Fruit fly (Drosophila melanogaster) whole organism, embryonic: Measurements from ENCODE around the gene Ir67a.

Source experiments
- Bgb ChIP-seq: fragments of 200-800 bp; sonication (Bioruptor generic); IDR thresholded peaks from 2 replicates; pipeline ENCODE4 v1.3.6; 2022; ENCODE audit warnings: missing biosample characterization, missing genetic modification characterization; ENCODE audit not compliant: partially characterized antibody
- CG1024 ChIP-seq: fragments of 200-800 bp; sonication (Bioruptor generic); IDR thresholded peaks from 2 replicates; pipeline ENCODE4 v1.3.6; 2022; ENCODE audit warnings: missing biosample characterization, missing genetic modification characterization
- CG10321 ChIP-seq: fragments of 200-800 bp; sonication (Bioruptor generic); IDR thresholded peaks from 2 replicates; pipeline ENCODE4 v1.3.6; 2022; ENCODE audit warnings: missing biosample characterization, missing genetic modification characterization
- CG11723 ChIP-seq: fragments of 200-800 bp; sonication (Bioruptor generic); optimal IDR thresholded peaks from 2 replicates; lab custom pipeline; 2017; ENCODE audit warnings: missing biosample characterization, mild to moderate bottlenecking, missing genetic modification characterization
- CG14965 ChIP-seq: fragments of 200-800 bp; sonication (Bioruptor generic); optimal IDR thresholded peaks from 2 replicates; lab custom pipeline; 2016; ENCODE audit warnings: missing biosample characterization, missing genetic modification characterization, borderline replicate concordance
- CG16779 ChIP-seq: fragments of 200-800 bp; sonication (Bioruptor generic); IDR thresholded peaks from 2 replicates; pipeline ENCODE4 v1.3.6; 2022; ENCODE audit warnings: missing biosample characterization, missing genetic modification characterization
- CG17361 ChIP-seq: fragments of 200-800 bp; sonication (Bioruptor generic); IDR thresholded peaks from 3 replicates; pipeline ENCODE4 v1.3.6; 2022; ENCODE audit warnings: missing biosample characterization, missing genetic modification characterization
- CG17912 ChIP-seq: fragments of 200-800 bp; sonication (Bioruptor generic); optimal IDR thresholded peaks from 2 replicates; lab custom pipeline; 2018; ENCODE audit warnings: missing biosample characterization, mild to moderate bottlenecking, missing genetic modification characterization
- CG2712 ChIP-seq: fragments of 200-800 bp; optimal IDR thresholded peaks from 3 replicates; lab custom pipeline; 2019; ENCODE audit warnings: missing biosample characterization, mild to moderate bottlenecking, missing genetic modification characterization, moderate library complexity
- CG30020 ChIP-seq: fragments of 200-800 bp; optimal IDR thresholded peaks from 2 replicates; lab custom pipeline; 2019; ENCODE audit warnings: missing biosample characterization, mild to moderate bottlenecking, missing genetic modification characterization, moderate library complexity
- CG31365 ChIP-seq: fragments of 200-800 bp; sonication (Bioruptor generic); optimal IDR thresholded peaks from 2 replicates; lab custom pipeline; 2018; ENCODE audit warnings: missing biosample characterization, mild to moderate bottlenecking, missing genetic modification characterization
- CG33213 ChIP-seq: fragments of 200-800 bp; sonication (Bioruptor generic); optimal IDR thresholded peaks from 3 replicates; lab custom pipeline; 2016; ENCODE audit warnings: missing biosample characterization, missing genetic modification characterization
- CG34376 ChIP-seq: fragments of 200-800 bp; sonication (Bioruptor generic); optimal IDR thresholded peaks from 2 replicates; lab custom pipeline; 2018; ENCODE audit warnings: missing biosample characterization, mild to moderate bottlenecking, missing genetic modification characterization
- CG8281 ChIP-seq: fragments of 200-800 bp; sonication (Bioruptor generic); optimal IDR thresholded peaks from 2 replicates; lab custom pipeline; 2018; ENCODE audit warnings: missing biosample characterization, mild to moderate bottlenecking, missing genetic modification characterization, moderate library complexity
- CG8290 ChIP-seq, 3 experiments: fragments of 200-800 bp; sonication (Bioruptor generic); optimal IDR thresholded peaks; 2 replicates each; lab custom pipeline; 2016 to 2019; ENCODE audit warnings: missing biosample characterization in 3 of 3, missing genetic modification characterization in 3 of 3, mild to moderate bottlenecking in 2 of 3, moderate library complexity in 1 of 3
- CG8359 ChIP-seq: fragments of 200-800 bp; sonication (Bioruptor generic); optimal IDR thresholded peaks from 2 replicates; lab custom pipeline; 2017; ENCODE audit warnings: missing biosample characterization, mild to moderate bottlenecking, missing genetic modification characterization, borderline replicate concordance
- CG8765 ChIP-seq: fragments of 200-800 bp; sonication (Bioruptor generic); IDR thresholded peaks from 2 replicates; pipeline ENCODE4 v1.3.6; 2022; ENCODE audit warnings: missing biosample characterization, missing genetic modification characterization
- CG9609 ChIP-seq: fragments of 200-800 bp; sonication (Bioruptor generic); optimal IDR thresholded peaks from 3 replicates; lab custom pipeline; 2016; ENCODE audit warnings: missing biosample characterization, missing genetic modification characterization
- CG9876 ChIP-seq: fragments of 200-800 bp; sonication (Bioruptor generic); optimal IDR thresholded peaks from 2 replicates; lab custom pipeline; 2016; ENCODE audit warnings: missing biosample characterization, missing genetic modification characterization
- CG9932 ChIP-seq: fragments of 200-800 bp; sonication (Bioruptor generic); IDR thresholded peaks from 2 replicates; pipeline ENCODE4 v1.3.6; 2022; ENCODE audit warnings: missing biosample characterization, missing genetic modification characterization
- CTCF ChIP-seq: fragments of 200-800 bp; sonication (Bioruptor generic); optimal IDR thresholded peaks from 2 replicates; lab custom pipeline; 2017; ENCODE audit warnings: missing biosample characterization, mild to moderate bottlenecking, missing genetic modification characterization, moderate library complexity
- Dfd ChIP-seq, 2 experiments: fragments of >200 bp; optimal IDR thresholded peaks; 2 replicates each; lab custom pipeline; 2017; ENCODE audit warnings: missing biosample characterization in 2 of 2, missing genetic modification characterization in 2 of 2
- HLH54F ChIP-seq: fragments of 200-800 bp; sonication (Bioruptor generic); optimal IDR thresholded peaks from 3 replicates; lab custom pipeline; 2016; ENCODE audit warnings: missing biosample characterization, missing genetic modification characterization
- HmgD ChIP-seq: fragments of 200-800 bp; sonication (Bioruptor generic); optimal IDR thresholded peaks from 3 replicates; lab custom pipeline; 2016; ENCODE audit warnings: missing biosample characterization, missing genetic modification characterization
- HmgZ ChIP-seq: fragments of 200-800 bp; sonication (Bioruptor generic); optimal IDR thresholded peaks from 2 replicates; lab custom pipeline; 2018; ENCODE audit warnings: missing biosample characterization, mild to moderate bottlenecking, missing genetic modification characterization
- Lpt ChIP-seq: fragments of >200 bp; optimal IDR thresholded peaks from 2 replicates; lab custom pipeline; 2018; ENCODE audit warnings: missing biosample characterization, missing genetic modification characterization
- Oli ChIP-seq: fragments of 200-800 bp; sonication (Bioruptor generic); optimal IDR thresholded peaks from 2 replicates; lab custom pipeline; 2018; ENCODE audit warnings: missing biosample characterization, mild to moderate bottlenecking, missing genetic modification characterization, moderate library complexity
- PHDP ChIP-seq: fragments of 200-800 bp; sonication (Bioruptor generic); optimal IDR thresholded peaks from 3 replicates; lab custom pipeline; 2018; ENCODE audit warnings: missing biosample characterization, mild to moderate bottlenecking, missing genetic modification characterization, moderate library complexity
- Pdp1 ChIP-seq, 2 experiments: fragments of 200-800 bp; sonication (Bioruptor generic); optimal IDR thresholded peaks; 3 replicates each; lab custom pipeline; 2016; ENCODE audit warnings: missing biosample characterization in 2 of 2, missing genetic modification characterization in 2 of 2, mild to moderate bottlenecking in 1 of 2, moderate library complexity in 1 of 2
- Taf1 ChIP-seq: fragments of 200-800 bp; sonication (Bioruptor generic); IDR thresholded peaks from 2 replicates; pipeline ENCODE4 v1.3.6; 2022; ENCODE audit warnings: missing biosample characterization, missing genetic modification characterization
- YL-1 ChIP-seq: fragments of 200-800 bp; sonication (Bioruptor generic); optimal IDR thresholded peaks from 3 replicates; lab custom pipeline; 2017; ENCODE audit warnings: missing biosample characterization, mild to moderate bottlenecking, missing genetic modification characterization
- aop ChIP-seq: fragments of 200-800 bp; sonication (Bioruptor generic); IDR thresholded peaks from 2 replicates; pipeline ENCODE4 v1.3.6; 2022; ENCODE audit warnings: missing biosample characterization, missing genetic modification characterization
- ase ChIP-seq: fragments of 200-800 bp; sonication (Bioruptor generic); IDR thresholded peaks from 3 replicates; pipeline ENCODE4 v1.3.6; 2022; ENCODE audit warnings: missing biosample characterization, missing genetic modification characterization
- bab2 ChIP-seq: fragments of 200-800 bp; sonication (Bioruptor generic); optimal IDR thresholded peaks from 2 replicates; lab custom pipeline; 2016; ENCODE audit warnings: missing biosample characterization, missing genetic modification characterization
- bcd ChIP-seq: fragments of 200-800 bp; sonication (Bioruptor generic); optimal IDR thresholded peaks from 2 replicates; lab custom pipeline; 2017; ENCODE audit warnings: missing biosample characterization, mild to moderate bottlenecking, missing genetic modification characterization
- chn ChIP-seq: fragments of 200-800 bp; sonication (Bioruptor generic); optimal IDR thresholded peaks from 2 replicates; lab custom pipeline; 2016; ENCODE audit warnings: missing biosample characterization, missing genetic modification characterization
- dpn ChIP-seq, 2 experiments: fragments of 200-800 bp; sonication (Bioruptor generic); optimal IDR thresholded peaks; 3 replicates each; lab custom pipeline; 2016; ENCODE audit warnings: missing biosample characterization in 2 of 2, missing genetic modification characterization in 2 of 2
- gfzf ChIP-seq: fragments of 200-800 bp; sonication (Bioruptor generic); optimal IDR thresholded peaks from 2 replicates; lab custom pipeline; 2016; ENCODE audit warnings: missing biosample characterization, mild to moderate bottlenecking, missing genetic modification characterization, moderate library complexity
- gsb ChIP-seq: fragments of 200-800 bp; sonication (Bioruptor generic); IDR thresholded peaks from 2 replicates; pipeline ENCODE4 v1.3.6; 2022; ENCODE audit warnings: missing biosample characterization, missing genetic modification characterization
- ham ChIP-seq: fragments of 200-800 bp; sonication (Bioruptor generic); IDR thresholded peaks from 2 replicates; pipeline ENCODE4 v1.3.6; 2022; ENCODE audit warnings: missing biosample characterization, missing genetic modification characterization
- luna ChIP-seq: fragments of 200-800 bp; sonication (Bioruptor generic); optimal IDR thresholded peaks from 2 replicates; lab custom pipeline; 2016; ENCODE audit warnings: missing biosample characterization, missing genetic modification characterization
- maf-S ChIP-seq: fragments of 200-800 bp; sonication (Bioruptor generic); optimal IDR thresholded peaks from 2 replicates; lab custom pipeline; 2016; ENCODE audit warnings: missing biosample characterization, missing genetic modification characterization
- nom ChIP-seq: fragments of 200-800 bp; sonication (Bioruptor generic); optimal IDR thresholded peaks from 2 replicates; lab custom pipeline; 2017; ENCODE audit warnings: missing biosample characterization, missing genetic modification characterization, mild to moderate bottlenecking, moderate library complexity, missing genetic modification reagents
- scrt ChIP-seq: fragments of 200-800 bp; sonication (Bioruptor generic); optimal IDR thresholded peaks from 2 replicates; lab custom pipeline; 2018; ENCODE audit warnings: missing biosample characterization, mild to moderate bottlenecking, missing genetic modification characterization, moderate library complexity
- sens-2 ChIP-seq: fragments of 200-800 bp; sonication (Bioruptor generic); IDR thresholded peaks from 2 replicates; pipeline ENCODE4 v1.3.6; 2022; ENCODE audit warnings: missing biosample characterization, missing genetic modification characterization
- slp2 ChIP-seq: fragments of 200-800 bp; sonication (Bioruptor generic); optimal IDR thresholded peaks from 2 replicates; lab custom pipeline; 2016; ENCODE audit warnings: missing biosample characterization, missing genetic modification characterization
- sob ChIP-seq: fragments of 200-800 bp; sonication (Bioruptor generic); IDR thresholded peaks from 2 replicates; pipeline ENCODE4 v1.3.6; 2022; ENCODE audit warnings: missing biosample characterization, missing genetic modification characterization
- toy ChIP-seq: fragments of 200-800 bp; sonication (Bioruptor generic); IDR thresholded peaks from 2 replicates; pipeline ENCODE4 v1.3.6; 2022; ENCODE audit warnings: missing biosample characterization, missing genetic modification characterization
- twi ChIP-seq: fragments of 200-800 bp; optimal IDR thresholded peaks from 2 replicates; lab custom pipeline; 2019; ENCODE audit warnings: missing biosample characterization, mild to moderate bottlenecking, missing genetic modification characterization, moderate library complexity
- zf30C ChIP-seq: fragments of 200-800 bp; sonication (Bioruptor generic); optimal IDR thresholded peaks from 3 replicates; lab custom pipeline; 2018; ENCODE audit warnings: missing biosample characterization, mild to moderate bottlenecking, missing genetic modification characterization
- zfh1 ChIP-seq: fragments of 200-800 bp; sonication (Bioruptor generic); IDR thresholded peaks from 3 replicates; pipeline ENCODE4 v1.3.6; 2022; ENCODE audit warnings: missing biosample characterization, missing genetic modification characterization

The Ir67a gene

DNA sequence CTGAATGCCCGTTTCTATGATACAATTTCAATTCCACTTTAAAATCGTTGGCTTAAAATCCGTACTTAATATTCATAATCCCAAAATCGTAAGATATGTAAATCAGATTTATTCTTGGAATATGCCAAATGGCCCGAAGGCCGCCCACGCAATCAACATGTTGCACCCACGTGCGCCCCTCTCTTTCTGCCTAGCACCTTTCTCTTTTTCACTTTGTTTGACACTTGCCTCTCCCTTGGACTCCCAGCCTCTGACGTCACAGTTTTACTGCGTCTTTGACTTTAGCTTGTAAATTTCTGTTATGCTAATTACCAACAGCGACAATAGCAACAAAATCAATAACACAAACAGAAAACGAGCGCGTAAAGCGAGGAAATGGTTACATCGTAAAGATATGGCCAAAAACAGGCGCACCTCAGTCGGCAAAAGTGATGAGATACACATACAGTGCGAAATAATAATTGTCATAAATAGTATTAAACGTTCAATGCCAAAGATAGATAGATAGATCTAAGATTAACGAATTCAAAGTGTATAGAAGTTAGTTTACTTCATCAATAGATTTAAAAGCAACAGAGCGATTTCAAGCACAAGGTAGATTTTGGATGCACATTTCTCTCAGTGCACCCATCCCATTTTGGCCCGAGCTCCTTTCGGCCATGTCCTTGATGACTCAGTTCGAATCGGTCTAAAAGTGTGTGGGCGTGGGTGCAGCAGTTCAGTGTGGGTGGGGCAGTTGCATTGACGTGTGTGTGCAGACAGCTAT lies 40.1 kb downstream of the Ir67a start (continued):
- no peak for TF ChIP-seq CG31365 (tag; lab: Kevin White, UChicago)
- peak; percentile 10 for TF ChIP-seq bab2
- no peak for TF ChIP-seq CG14965 (GFP tag; lab: Kevin White, UChicago)
- no peak for TF ChIP-seq CG8290 (GFP tag; optimal IDR thresholded peaks at IDR 0.05; lab: Kevin White, UChicago)
- TF ChIP-seq CG8290 (tag; optimal IDR thresholded peaks at IDR 0.05; lab: Kevin White, UChicago), result no peak
- no peak for TF ChIP-seq Bgb (GFP tag; lab: Robert Waterston, UW)
- TF ChIP-seq maf-S, result no peak
- peak; percentile 30 for TF ChIP-seq twi (tag; lab: Kevin White, UChicago)
- no peak for TF ChIP-seq CG9609 (GFP tag; lab: Kevin White, UChicago)
- TF ChIP-seq CG8281, result no peak
- no peak for TF ChIP-seq CG17361 (GFP tag; lab: Robert Waterston, UW)
- TF ChIP-seq sens-2, result no peak
- no peak for TF ChIP-seq Lpt (GFP tag; lab: Kevin White, UChicago)
- peak; percentile 58 for TF ChIP-seq scrt (GFP tag; lab: Kevin White, UChicago)
- peak; percentile 14 for TF ChIP-seq CG2712
- TF ChIP-seq Pdp1 (GFP tag; optimal IDR thresholded peaks at IDR 0.05; lab: Kevin White, UChicago), result peak in 1 of 2 experiments; percentile 32
- TF ChIP-seq CG30020 (tag; lab: Kevin White, UChicago), result no peak
- TF ChIP-seq CTCF, result no peak
- peak in 1 of 2 experiments; percentile 1 for TF ChIP-seq dpn (GFP tag; optimal IDR thresholded peaks at IDR 0.05; lab: Kevin White, UChicago)
- TF ChIP-seq Dfd (GFP tag; optimal IDR thresholded peaks at IDR 0.05; lab: Kevin White, UChicago), result no peak
- TF ChIP-seq slp2, result no peak
- no peak for TF ChIP-seq CG33213 (GFP tag; lab: Kevin White, UChicago)
- no peak for TF ChIP-seq CG10321
- no peak; the same call in 1 of the 2 replicates for TF ChIP-seq Taf1 (GFP tag; lab: Robert Waterston, UW)
- TF ChIP-seq nom (GFP tag; lab: Kevin White, UChicago), result no peak
- no peak for TF ChIP-seq gsb (GFP tag; lab: Robert Waterston, UW)
- no peak for TF ChIP-seq CG11723 (GFP tag; lab: Kevin White, UChicago)
- no peak for TF ChIP-seq toy
- TF ChIP-seq sob, result no peak
- no peak for TF ChIP-seq HmgZ
- TF ChIP-seq CG8765 (GFP tag; lab: Robert Waterston, UW), result no peak
- no peak for TF ChIP-seq YL-1 (GFP tag; lab: Kevin White, UChicago)
- TF ChIP-seq PHDP (tag; lab: Kevin White, UChicago), result no peak
- TF ChIP-seq luna (GFP tag; lab: Kevin White, UChicago), result no peak
- no peak for TF ChIP-seq CG9876 (GFP tag; lab: Kevin White, UChicago)
- no peak for TF ChIP-seq CG9932
- TF ChIP-seq bcd (GFP tag; lab: Kevin White, UChicago), result peak; percentile 8
- no peak for TF ChIP-seq CG34376
- TF ChIP-seq CG1024, result no peak
- TF ChIP-seq Oli (tag; lab: Kevin White, UChicago), result no peak
- no peak for TF ChIP-seq ham (GFP tag; lab: Robert Waterston, UW)
- TF ChIP-seq zf30C (GFP tag; lab: Kevin White, UChicago), result peak; percentile 20
- no peak for TF ChIP-seq aop (GFP tag; lab: Robert Waterston, UW)
- no peak for TF ChIP-seq ase (GFP tag; lab: Robert Waterston, UW)
- TF ChIP-seq CG17912 (GFP tag; lab: Kevin White, UChicago), result no peak
- TF ChIP-seq CG8359 (GFP tag; lab: Kevin White, UChicago), result no peak
- 0 out of 3 replicates have a peak, but pooled peaks have one; percentile 16 for TF ChIP-seq zfh1
- no peak for TF ChIP-seq chn (GFP tag; lab: Kevin White, UChicago)
- TF ChIP-seq HLH54F (GFP tag; lab: Kevin White, UChicago), result no peak
- TF ChIP-seq gfzf (GFP tag; lab: Kevin White, UChicago), result no peak
- no peak for TF ChIP-seq HmgD (GFP tag; lab: Kevin White, UChicago)
- no peak for TF ChIP-seq CG16779 (GFP tag; lab: Robert Waterston, UW)
